Fruit fly (Drosophila melanogaster): Measurements from ENCODE around the gene Obp28a.

Gene Obp28a

DNA sequence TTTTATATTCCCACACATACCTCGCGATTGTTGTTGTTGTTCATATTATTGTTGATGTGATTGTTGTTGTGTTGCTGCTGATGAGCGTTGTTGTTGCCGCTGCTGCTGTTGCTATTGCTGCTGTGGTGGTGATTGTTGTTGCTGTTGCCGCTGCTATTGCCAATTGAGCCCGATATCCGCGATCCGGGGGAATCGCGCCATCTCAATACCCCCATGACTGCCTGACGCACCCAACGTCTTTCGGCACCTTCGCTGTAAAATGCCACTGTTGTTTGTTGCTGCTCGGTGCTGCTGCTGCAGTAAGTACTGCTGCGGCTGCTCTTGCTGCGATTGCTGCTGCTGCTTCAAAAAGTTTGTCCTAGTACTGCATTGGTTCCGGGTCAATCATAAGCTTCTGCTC is 32.0 kb upstream of the Obp28a start:
- TF ChIP-seq Dll (optimal IDR thresholded peaks at IDR 0.05), result no peak
- TF ChIP-seq EcR (GFP tag; optimal IDR thresholded peaks at IDR 0.05), result no peak
- no peak for TF ChIP-seq usp (GFP tag; optimal IDR thresholded peaks at IDR 0.05)
- no peak for TF ChIP-seq CG8478 (optimal IDR thresholded peaks at IDR 0.05)

DNA sequence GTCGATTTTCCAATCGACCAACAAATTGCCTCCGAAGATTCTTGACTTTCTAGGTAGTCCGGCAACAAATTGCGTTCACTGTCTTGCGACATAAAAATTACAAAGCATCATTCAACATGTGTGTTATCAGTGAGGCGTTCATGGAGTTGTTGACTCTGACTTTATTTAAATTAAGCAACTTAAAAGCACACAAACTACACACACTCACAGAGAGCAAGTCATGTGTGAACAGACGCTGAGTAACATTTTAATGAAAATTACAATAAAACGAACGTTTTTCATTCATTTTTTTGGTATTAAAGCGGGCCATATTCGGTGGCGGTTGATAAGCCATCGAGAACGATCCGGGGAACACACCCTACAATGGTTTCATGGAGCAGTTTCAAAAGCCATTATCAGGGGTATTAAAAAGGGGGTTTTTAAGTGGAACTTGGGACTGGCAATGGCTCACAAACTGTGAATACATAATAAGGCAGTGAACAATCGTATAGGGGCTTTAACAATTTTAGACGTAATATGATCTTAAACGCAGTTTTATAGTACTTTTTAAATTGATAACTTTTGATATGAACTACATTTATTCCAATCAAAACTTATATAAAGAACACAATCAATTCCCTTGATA is 31.1 kb upstream of the Obp28a start:
- TF ChIP-seq usp (GFP tag; optimal IDR thresholded peaks at IDR 0.05) (no peak), EcR (GFP tag; optimal IDR thresholded peaks at IDR 0.05) (no peak), pan (optimal IDR thresholded peaks at IDR 0.05) (no peak), Dll (optimal IDR thresholded peaks at IDR 0.05) (no peak), psq (optimal IDR thresholded peaks at IDR 0.05) (no peak), CG8478 (optimal IDR thresholded peaks at IDR 0.05) (no peak)

DNA sequence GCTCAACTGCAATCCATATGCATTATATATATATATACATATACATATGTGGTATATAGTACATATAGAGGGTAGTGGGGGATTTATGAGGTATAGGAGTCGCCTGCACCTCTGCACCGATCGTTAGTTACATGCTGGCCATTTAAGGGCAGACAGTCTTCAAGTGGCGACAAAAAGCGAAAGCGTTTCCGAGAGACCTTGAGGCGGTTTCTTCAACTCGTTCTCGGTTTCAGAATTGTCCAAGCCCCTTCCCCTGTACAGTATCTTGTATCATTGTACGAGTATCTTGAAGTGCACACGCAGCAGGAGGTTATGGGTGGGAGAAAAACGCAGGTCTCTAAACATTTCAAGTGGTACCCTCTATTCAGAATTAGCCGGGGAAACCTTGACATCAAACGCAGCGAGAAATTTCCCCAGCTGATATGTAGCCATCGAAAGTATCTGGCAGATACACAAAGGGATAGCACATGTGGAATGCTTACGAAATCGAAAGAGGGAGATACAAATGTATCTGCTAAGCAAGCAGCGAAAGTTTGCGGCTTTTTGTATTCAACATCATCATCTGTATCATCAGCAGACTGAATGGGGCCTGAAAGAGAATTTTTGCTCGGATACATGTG is 29.9 kb upstream of the Obp28a start:
- TF ChIP-seq EcR (GFP tag; optimal IDR thresholded peaks at IDR 0.05) (no peak), Dll (optimal IDR thresholded peaks at IDR 0.05) (no peak), usp (GFP tag; optimal IDR thresholded peaks at IDR 0.05) (no peak)

DNA sequence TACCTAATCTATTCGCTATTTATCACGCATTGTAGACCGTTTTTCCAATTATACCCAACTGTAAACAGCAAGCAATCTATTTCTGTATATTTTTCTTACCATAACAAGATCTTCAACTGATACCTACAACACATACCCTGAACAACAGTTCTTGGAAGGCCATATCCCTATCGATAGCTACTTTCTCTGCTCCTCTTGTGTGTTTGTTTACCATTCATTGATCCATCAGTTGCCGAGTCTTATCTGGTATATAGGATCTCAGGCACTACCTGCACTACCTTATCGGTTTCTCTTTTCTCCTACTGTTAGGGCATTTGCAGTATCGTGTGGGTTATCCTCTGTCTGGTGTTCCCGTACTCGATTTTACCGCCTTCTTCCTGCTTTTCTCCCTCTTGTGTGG is 29.0 kb upstream of the Obp28a start:
- no peak for TF ChIP-seq CG8478 (optimal IDR thresholded peaks at IDR 0.05)
- no peak for TF ChIP-seq pan (optimal IDR thresholded peaks at IDR 0.05)
- TF ChIP-seq psq (optimal IDR thresholded peaks at IDR 0.05), result no peak
- TF ChIP-seq usp (GFP tag; optimal IDR thresholded peaks at IDR 0.05), result no peak
- no peak for TF ChIP-seq EcR (GFP tag; optimal IDR thresholded peaks at IDR 0.05)
- TF ChIP-seq Dll (optimal IDR thresholded peaks at IDR 0.05), result no peak

DNA sequence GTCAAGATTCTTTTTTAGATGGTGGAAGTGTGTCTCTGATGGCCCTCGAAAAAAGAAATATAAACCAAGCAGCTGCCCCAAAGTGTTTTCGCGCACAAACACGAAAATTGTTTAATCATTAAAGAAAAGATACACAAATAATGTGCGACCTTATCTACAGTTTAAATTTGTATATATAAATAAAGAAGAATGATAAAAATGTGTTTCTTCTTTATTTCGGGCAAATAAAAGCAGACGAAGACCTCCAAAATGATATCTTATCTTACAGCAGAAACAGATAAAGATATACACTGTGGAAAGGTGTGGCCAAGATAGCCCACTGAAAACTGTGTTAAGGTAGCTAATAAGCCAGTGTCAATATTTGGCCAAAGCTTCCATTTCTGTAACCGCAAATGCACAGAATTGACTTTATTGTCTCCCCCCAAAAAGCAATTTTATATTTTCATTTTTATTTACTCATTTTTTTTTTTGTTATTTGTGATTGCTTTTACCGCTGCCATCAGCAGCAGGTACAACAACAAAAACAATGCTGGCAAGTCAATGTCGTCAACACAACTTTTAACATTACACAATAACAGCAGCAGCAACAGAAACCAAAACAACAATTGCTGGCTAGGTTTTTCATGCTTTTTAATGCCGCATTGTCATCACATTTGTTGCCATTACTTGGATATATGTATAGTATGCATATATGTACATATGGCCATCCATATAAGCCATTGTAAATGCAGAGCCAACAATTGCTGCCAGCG is 28.1 kb upstream of the Obp28a start:
- TF ChIP-seq psq (optimal IDR thresholded peaks at IDR 0.05) (no peak), pan (optimal IDR thresholded peaks at IDR 0.05) (no peak)

DNA sequence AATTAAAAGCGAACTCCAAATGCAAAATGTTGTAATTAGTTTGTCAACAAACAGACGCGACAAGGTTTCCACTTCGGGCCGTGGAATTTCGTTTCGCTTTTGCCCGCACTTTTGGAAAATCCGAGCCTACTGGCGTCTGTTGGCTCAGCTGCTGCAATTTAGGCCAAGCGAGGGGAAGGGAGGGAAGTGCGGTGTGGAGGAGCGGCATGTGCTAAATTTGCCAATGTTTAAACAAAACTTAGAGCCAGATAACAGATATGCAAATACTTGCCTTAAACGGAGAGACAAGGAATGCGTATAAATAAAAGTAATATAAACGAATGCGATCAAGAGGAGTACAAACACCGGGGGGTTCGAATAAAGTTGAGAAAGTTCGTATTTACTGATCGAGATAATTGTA is 26.4 kb upstream of the Obp28a start:
- TF ChIP-seq psq (optimal IDR thresholded peaks at IDR 0.05) (no peak), CG8478 (optimal IDR thresholded peaks at IDR 0.05) (no peak), Dll (optimal IDR thresholded peaks at IDR 0.05) (no peak), pan (optimal IDR thresholded peaks at IDR 0.05) (no peak)

DNA sequence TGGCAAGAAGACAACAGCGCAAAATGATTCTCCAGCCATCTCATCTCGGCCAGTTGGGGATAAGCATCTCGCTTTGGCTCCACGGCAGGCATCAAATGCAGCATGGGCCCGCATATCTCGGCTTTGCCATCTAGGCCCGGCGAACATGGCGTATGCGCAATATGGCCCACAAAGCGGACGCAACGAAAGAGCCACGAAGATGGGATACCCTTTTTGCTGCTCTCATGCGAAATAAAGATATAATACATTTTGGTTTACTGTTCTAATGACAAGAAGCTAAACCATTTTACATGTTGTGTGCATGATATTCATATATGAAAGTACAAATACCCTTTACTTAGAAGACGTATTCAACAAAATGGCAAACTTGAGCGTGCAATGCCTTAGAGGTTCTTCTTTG is 25.6 kb upstream of the Obp28a start:
- no peak for TF ChIP-seq EcR (GFP tag; optimal IDR thresholded peaks at IDR 0.05)
- no peak for TF ChIP-seq usp (GFP tag; optimal IDR thresholded peaks at IDR 0.05)
- no peak for TF ChIP-seq pan (optimal IDR thresholded peaks at IDR 0.05)
- no peak for TF ChIP-seq Dll (optimal IDR thresholded peaks at IDR 0.05)
- TF ChIP-seq CG8478 (optimal IDR thresholded peaks at IDR 0.05), result no peak
- no peak for TF ChIP-seq psq (optimal IDR thresholded peaks at IDR 0.05)

DNA sequence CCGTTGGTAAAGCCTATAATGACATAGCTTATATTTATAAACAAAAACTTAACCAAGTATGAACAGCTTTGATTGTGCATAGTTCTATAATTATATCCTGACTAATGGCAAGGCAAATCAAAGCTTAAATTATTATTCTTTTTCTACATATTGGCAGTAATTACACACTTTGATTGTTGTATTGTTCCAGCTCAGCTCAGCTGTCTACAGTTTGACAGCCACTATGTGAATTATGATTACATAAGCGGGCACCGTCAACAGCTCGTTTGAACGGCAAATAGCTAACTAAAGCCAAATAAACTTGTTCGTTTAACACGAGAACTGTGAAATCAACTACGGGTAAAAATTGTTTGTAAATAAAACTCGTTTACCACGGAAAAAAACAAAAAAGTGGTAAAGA is 24.5 kb upstream of the Obp28a start:
- no peak for TF ChIP-seq pan (optimal IDR thresholded peaks at IDR 0.05)
- no peak for TF ChIP-seq psq (optimal IDR thresholded peaks at IDR 0.05)
- TF ChIP-seq CG8478 (optimal IDR thresholded peaks at IDR 0.05), result no peak
- TF ChIP-seq usp (GFP tag; optimal IDR thresholded peaks at IDR 0.05), result no peak
- no peak for TF ChIP-seq EcR (GFP tag; optimal IDR thresholded peaks at IDR 0.05)
- TF ChIP-seq Dll (optimal IDR thresholded peaks at IDR 0.05), result no peak

DNA sequence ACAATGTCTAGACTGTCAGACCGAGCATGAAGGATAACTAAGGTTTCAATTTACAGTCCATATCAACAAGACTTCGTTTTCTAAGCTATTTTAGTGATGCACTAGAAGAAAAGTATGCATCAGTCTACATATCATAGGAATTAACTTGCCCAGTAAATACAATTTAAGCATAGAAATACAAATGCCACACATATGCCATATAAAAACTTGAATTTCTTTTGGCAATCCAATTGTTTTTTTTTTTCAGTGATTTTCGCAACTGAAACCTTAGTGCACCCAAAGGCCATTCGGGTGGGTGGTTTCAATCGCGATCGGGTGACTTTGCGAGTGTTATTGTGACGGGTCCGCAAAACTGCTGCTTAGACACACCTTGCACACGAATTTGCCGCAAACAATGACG is 23.4 kb upstream of the Obp28a start:
- TF ChIP-seq Dll (optimal IDR thresholded peaks at IDR 0.05) (no peak), usp (GFP tag; optimal IDR thresholded peaks at IDR 0.05) (no peak), EcR (GFP tag; optimal IDR thresholded peaks at IDR 0.05) (no peak), psq (optimal IDR thresholded peaks at IDR 0.05) (no peak), pan (optimal IDR thresholded peaks at IDR 0.05) (no peak), CG8478 (optimal IDR thresholded peaks at IDR 0.05) (no peak)

DNA sequence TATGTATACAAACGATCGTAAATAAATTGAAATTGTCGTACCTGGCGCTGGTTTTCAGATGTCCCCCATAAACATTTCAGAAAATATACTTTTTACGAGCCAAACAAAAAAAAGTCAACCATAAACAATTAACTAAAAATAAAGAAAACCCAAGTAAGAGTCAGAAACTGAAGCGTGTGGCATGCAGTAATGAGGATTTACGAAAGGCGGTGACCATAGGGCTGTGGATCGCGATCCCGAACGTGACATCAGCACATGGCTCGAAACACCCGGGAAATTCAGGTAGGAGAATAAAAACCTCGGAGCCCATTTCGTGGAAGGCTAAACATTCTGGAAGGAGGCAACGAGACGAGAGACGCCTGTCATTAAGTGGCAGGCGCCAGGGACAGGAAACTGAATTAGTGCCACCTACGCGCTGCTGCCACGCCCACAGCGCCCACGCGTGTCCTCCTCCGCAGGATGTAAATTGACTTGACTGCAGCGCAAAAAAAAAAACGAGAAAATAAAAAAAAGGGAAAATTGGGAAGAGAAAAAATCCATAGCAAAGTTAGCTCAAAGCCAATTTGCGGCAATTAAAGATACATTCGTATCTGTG is 22.5 kb upstream of the Obp28a start:
- TF ChIP-seq CG8478 (optimal IDR thresholded peaks at IDR 0.05) (no peak), Dll (optimal IDR thresholded peaks at IDR 0.05) (no peak), EcR (GFP tag; optimal IDR thresholded peaks at IDR 0.05) (no peak), psq (optimal IDR thresholded peaks at IDR 0.05) (no peak), pan (optimal IDR thresholded peaks at IDR 0.05) (no peak), usp (GFP tag; optimal IDR thresholded peaks at IDR 0.05) (no peak)

DNA sequence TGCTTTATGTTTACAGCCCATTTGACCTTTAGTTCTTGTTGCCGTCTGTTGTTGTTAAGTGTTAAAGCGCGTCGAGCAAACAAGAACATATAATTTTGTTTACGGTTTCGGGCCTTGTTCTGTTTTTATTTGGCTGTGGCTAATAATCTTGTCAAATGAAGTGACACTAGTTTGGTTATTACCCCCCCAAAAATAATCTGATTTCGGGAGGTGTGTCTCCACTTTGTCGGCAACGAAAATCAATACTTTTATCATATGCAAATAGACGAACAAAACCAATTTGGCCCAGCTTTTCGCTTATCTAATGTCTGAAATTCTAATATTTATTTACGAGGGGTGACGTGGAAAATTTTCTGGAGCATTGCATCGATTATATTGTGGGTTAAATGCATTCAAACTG is 21.7 kb upstream of the Obp28a start:
- no peak for TF ChIP-seq psq (optimal IDR thresholded peaks at IDR 0.05)

DNA sequence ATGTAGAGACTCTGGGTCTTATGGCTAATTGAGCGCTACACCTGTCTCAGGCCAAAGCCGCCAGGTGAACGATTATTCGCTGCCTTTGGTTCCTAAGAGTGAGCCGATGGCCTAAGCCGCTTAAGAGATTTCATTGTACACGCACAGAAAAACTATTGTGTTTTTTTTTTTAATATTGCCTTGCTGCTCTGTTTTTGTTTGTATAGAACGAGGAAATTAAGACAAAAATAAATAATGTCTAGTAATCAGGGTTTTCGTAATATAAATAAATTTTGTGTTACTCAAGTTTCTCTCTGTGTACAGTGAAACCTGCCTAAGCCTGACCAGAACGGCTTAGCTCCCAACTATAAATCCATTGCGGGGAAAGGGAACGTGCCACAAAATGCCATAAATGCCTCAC is 18.2 kb upstream of the Obp28a start:
- TF ChIP-seq psq (optimal IDR thresholded peaks at IDR 0.05) (no peak), pan (optimal IDR thresholded peaks at IDR 0.05) (no peak), usp (GFP tag; optimal IDR thresholded peaks at IDR 0.05) (no peak), CG8478 (optimal IDR thresholded peaks at IDR 0.05) (no peak), Dll (optimal IDR thresholded peaks at IDR 0.05) (no peak), EcR (GFP tag; optimal IDR thresholded peaks at IDR 0.05) (no peak)

Measured in whole organism.